Fruit fly (Drosophila melanogaster) whole organism, adult: Measurements from ENCODE around the gene CG43291.

Experiments
- CG11617 ChIP-seq: fragments of 200-800 bp; sonication (Bioruptor generic); optimal IDR thresholded peaks from 2 replicates; lab custom pipeline; 2017; ENCODE audit warnings: mild to moderate bottlenecking, missing biosample characterization, missing genetic modification reagents, missing genetic modification characterization
- CG12768 ChIP-seq: fragments of 200-800 bp; sonication (Bioruptor generic); optimal IDR thresholded peaks from 2 replicates; lab custom pipeline; 2017; ENCODE audit warnings: missing biosample characterization, missing genetic modification characterization, mild to moderate bottlenecking, moderate library complexity, missing genetic modification reagents
- CG14711 ChIP-seq: fragments of 200-800 bp; sonication (Bioruptor generic); optimal IDR thresholded peaks from 2 replicates; lab custom pipeline; 2018; ENCODE audit warnings: missing biosample characterization, mild to moderate bottlenecking, missing genetic modification characterization, moderate library complexity
- CG1620 ChIP-seq: fragments of 200-800 bp; sonication (Bioruptor generic); optimal IDR thresholded peaks from 2 replicates; lab custom pipeline; 2016; ENCODE audit warnings: missing biosample characterization, missing genetic modification characterization
- CG33017 ChIP-seq: fragments of 200-800 bp; sonication (Bioruptor generic); optimal IDR thresholded peaks from 2 replicates; lab custom pipeline; 2018; ENCODE audit warnings: missing biosample characterization, mild to moderate bottlenecking, missing genetic modification characterization, moderate library complexity
- CG5204 ChIP-seq: fragments of 200-800 bp; sonication (Bioruptor generic); optimal IDR thresholded peaks from 2 replicates; lab custom pipeline; 2016; ENCODE audit warnings: missing biosample characterization, missing genetic modification characterization
- CG7045 ChIP-seq: fragments of 200-800 bp; sonication (Bioruptor generic); optimal IDR thresholded peaks from 2 replicates; lab custom pipeline; 2017; ENCODE audit warnings: missing biosample characterization, mild to moderate bottlenecking, missing genetic modification characterization
- CG7101 ChIP-seq: fragments of 200-800 bp; sonication (Bioruptor generic); optimal IDR thresholded peaks from 2 replicates; lab custom pipeline; 2018; ENCODE audit warnings: missing biosample characterization, mild to moderate bottlenecking, missing genetic modification characterization, moderate library complexity
- Clk ChIP-seq: fragments of 200-800 bp; sonication (Bioruptor generic); optimal IDR thresholded peaks from 2 replicates; lab custom pipeline; 2017; ENCODE audit warnings: missing biosample characterization, missing genetic modification characterization
- Crg-1 ChIP-seq: fragments of 200-800 bp; sonication (Bioruptor generic); optimal IDR thresholded peaks from 2 replicates; lab custom pipeline; 2016; ENCODE audit warnings: missing biosample characterization, missing genetic modification characterization
- Mnt ChIP-seq: fragments of 200-800 bp; sonication (Bioruptor generic); optimal IDR thresholded peaks from 2 replicates; lab custom pipeline; 2016; ENCODE audit warnings: missing biosample characterization, mild to moderate bottlenecking, missing genetic modification characterization
- bab1 ChIP-seq: fragments of 200-800 bp; sonication (Bioruptor generic); optimal IDR thresholded peaks from 3 replicates; lab custom pipeline; 2019; ENCODE audit warnings: missing biosample characterization, mild to moderate bottlenecking, missing genetic modification characterization, moderate library complexity
- cic ChIP-seq: fragments of 200-800 bp; sonication (Bioruptor generic); optimal IDR thresholded peaks from 2 replicates; lab custom pipeline; 2017; ENCODE audit warnings: missing biosample characterization, mild to moderate bottlenecking, missing genetic modification characterization, moderate library complexity
- cnc ChIP-seq, 2 experiments: fragments of >200 bp; optimal IDR thresholded peaks; 2 replicates each; lab custom pipeline; 2017
- kay ChIP-seq: fragments of 200-800 bp; sonication (Bioruptor generic); peaks from one replicate; lab custom pipeline; 2016; ENCODE audit warnings: missing biosample characterization, missing genetic modification characterization, borderline replicate concordance
- ovo ChIP-seq: fragments of 200-800 bp; sonication (Bioruptor generic); optimal IDR thresholded peaks from 2 replicates; lab custom pipeline; 2016; ENCODE audit warnings: missing biosample characterization, missing genetic modification characterization
- pad ChIP-seq: fragments of 200-800 bp; sonication (Bioruptor generic); optimal IDR thresholded peaks from 3 replicates; lab custom pipeline; 2017; ENCODE audit warnings: missing biosample characterization, missing genetic modification characterization, mild to moderate bottlenecking, moderate library complexity, missing genetic modification reagents
- tj ChIP-seq: fragments of 200-800 bp; sonication (Bioruptor generic); optimal IDR thresholded peaks from 3 replicates; lab custom pipeline; 2017; ENCODE audit warnings: missing biosample characterization, mild to moderate bottlenecking, missing genetic modification characterization, moderate library complexity
- toe ChIP-seq: fragments of 200-800 bp; sonication (Bioruptor generic); optimal IDR thresholded peaks from 2 replicates; lab custom pipeline; 2016; ENCODE audit warnings: missing biosample characterization, missing genetic modification characterization

The CG43291 gene

dm6 chr3R:14275519-14276172 is 31.2 kb upstream of the CG43291 start:
- no peak for TF ChIP-seq ovo
- TF ChIP-seq kay (GFP tag; lab: Kevin White, UChicago) = no peak
- TF ChIP-seq CG11617 (GFP tag; lab: Kevin White, UChicago) = no peak
- TF ChIP-seq CG7045 (GFP tag; lab: Kevin White, UChicago) = no peak
- no peak for TF ChIP-seq CG5204 (GFP tag; lab: Kevin White, UChicago)
- TF ChIP-seq CG14711 = no peak
- TF ChIP-seq pad (GFP tag; lab: Kevin White, UChicago) = no peak
- TF ChIP-seq CG7101 (tag; lab: Kevin White, UChicago) = no peak
- TF ChIP-seq Crg-1 (GFP tag; lab: Kevin White, UChicago) = no peak
- no peak for TF ChIP-seq toe (GFP tag; lab: Kevin White, UChicago)
- TF ChIP-seq tj = no peak
- TF ChIP-seq CG1620 (GFP tag; lab: Kevin White, UChicago) = no peak

- TF ChIP-seq CG5204 (GFP tag; lab: Kevin White, UChicago) (no peak), kay (GFP tag; lab: Kevin White, UChicago) (no peak), bab1 (GFP tag; lab: Kevin White, UChicago) (no peak), CG7101 (tag; lab: Kevin White, UChicago) (no peak), CG1620 (GFP tag; lab: Kevin White, UChicago) (no peak), toe (GFP tag; lab: Kevin White, UChicago) (no peak), CG12768 (GFP tag; lab: Kevin White, UChicago) (no peak), ovo (no peak), CG11617 (GFP tag; lab: Kevin White, UChicago) (no peak), pad (GFP tag; lab: Kevin White, UChicago) (no peak), tj (no peak), cic (GFP tag; lab: Kevin White, UChicago) (no peak), Clk (GFP tag; lab: Kevin White, UChicago) (no peak), Mnt (GFP tag; lab: Kevin White, UChicago) (no peak), CG33017 (tag; lab: Kevin White, UChicago) (no peak), cnc (optimal IDR thresholded peaks at IDR 0.05; lab: Kevin White, UChicago) (no peak), Crg-1 (GFP tag; lab: Kevin White, UChicago) (no peak), CG7045 (GFP tag; lab: Kevin White, UChicago) (no peak)
Observed at dm6 chr3R:14262087-14262486, 17.6 kb upstream of the CG43291 start, which contains the start of the genes CG14839 and CG14841. Gene CG14839, plus strand, starts transcription at chr3R:14262387. Gene CG14841, minus strand, starts transcription at chr3R:14262418.

DNA sequence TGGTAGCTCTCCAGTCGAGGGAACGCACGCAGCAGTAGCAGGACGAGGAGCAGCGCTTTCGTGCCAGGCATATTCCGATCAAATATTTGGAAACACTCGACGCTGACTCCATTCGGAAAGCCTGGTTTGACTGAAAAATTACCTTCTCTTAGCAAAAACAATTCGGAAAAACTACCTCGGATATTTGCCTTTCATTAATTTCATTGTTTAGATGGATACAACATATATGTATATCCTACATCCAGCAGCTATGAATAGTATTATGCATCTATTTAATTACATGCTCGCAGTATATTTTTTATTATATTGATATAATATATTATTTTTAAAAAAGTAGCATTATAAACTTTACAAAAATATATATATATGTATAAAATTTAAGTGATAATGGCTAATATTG is 16.6 kb upstream of the CG43291 start, which contains the start of gene CG14840:
TSS of gene CG14840 (minus strand) at position 101 of the 400 bp plus-strand sequence.
- TF ChIP-seq CG33017 (tag; lab: Kevin White, UChicago) (no peak), CG12768 (GFP tag; lab: Kevin White, UChicago) (no peak), tj (no peak), CG14711 (no peak), cnc (optimal IDR thresholded peaks at IDR 0.05; lab: Kevin White, UChicago) (no peak), pad (GFP tag; lab: Kevin White, UChicago) (no peak), toe (GFP tag; lab: Kevin White, UChicago) (no peak), Mnt (GFP tag; lab: Kevin White, UChicago) (no peak), kay (GFP tag; lab: Kevin White, UChicago) (no peak), CG11617 (GFP tag; lab: Kevin White, UChicago) (no peak), ovo (no peak), Crg-1 (GFP tag; lab: Kevin White, UChicago) (no peak), CG7045 (GFP tag; lab: Kevin White, UChicago) (no peak), CG5204 (GFP tag; lab: Kevin White, UChicago) (no peak)

DNA sequence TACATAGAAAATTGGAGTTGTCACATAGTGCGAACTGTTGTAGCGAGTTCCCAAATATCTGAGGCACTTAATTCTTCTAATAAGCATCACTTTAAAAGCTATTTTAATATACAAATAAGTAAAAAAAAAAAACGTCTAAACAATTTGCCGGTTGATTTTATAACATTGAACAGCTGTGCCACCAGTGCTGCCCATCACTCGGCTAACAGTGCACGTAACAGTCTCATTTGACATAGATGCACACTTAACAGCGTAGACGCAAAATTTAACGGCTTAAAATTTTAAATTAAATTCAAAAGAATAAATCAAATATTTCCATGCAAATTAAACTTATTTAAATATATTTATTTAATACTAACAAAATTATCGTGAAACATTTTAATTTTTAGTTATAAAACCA is 15.3 kb upstream of the CG43291 start, which contains the start of gene MetRS-m:
TSS of gene MetRS-m (minus strand) at position 171 of the 400 bp plus-strand sequence.
- peak; percentile 27 for TF ChIP-seq kay (GFP tag; lab: Kevin White, UChicago)
- TF ChIP-seq toe (GFP tag; lab: Kevin White, UChicago) = no peak

- TF ChIP-seq CG5204 (GFP tag; lab: Kevin White, UChicago) (no peak), CG33017 (tag; lab: Kevin White, UChicago) (no peak), ovo (no peak), CG14711 (no peak), kay (GFP tag; lab: Kevin White, UChicago) (no peak), CG11617 (GFP tag; lab: Kevin White, UChicago) (no peak), CG7101 (tag; lab: Kevin White, UChicago) (no peak), cic (GFP tag; lab: Kevin White, UChicago) (no peak)
Observed at dm6 chr3R:14255808-14256207, 11.3 kb upstream of the CG43291 start, which contains the start of gene CG43179. Gene CG43179, plus strand, starts transcription at chr3R:14256108.

dm6 chr3R:14245371-14245770 is 894 bp upstream of the CG43291 start, which contains the start of gene CG9616:
Gene CG9616, minus strand, starts transcription at chr3R:14245471.
- TF ChIP-seq CG1620 (GFP tag; lab: Kevin White, UChicago) = no peak
- TF ChIP-seq ovo = no peak
- no peak for TF ChIP-seq cnc (optimal IDR thresholded peaks at IDR 0.05; lab: Kevin White, UChicago)
- TF ChIP-seq CG7101 (tag; lab: Kevin White, UChicago) = no peak
- no peak for TF ChIP-seq Crg-1 (GFP tag; lab: Kevin White, UChicago)
- TF ChIP-seq CG5204 (GFP tag; lab: Kevin White, UChicago) = no peak
- TF ChIP-seq CG11617 (GFP tag; lab: Kevin White, UChicago) = no peak
- no peak for TF ChIP-seq CG7045 (GFP tag; lab: Kevin White, UChicago)
- TF ChIP-seq pad (GFP tag; lab: Kevin White, UChicago) = no peak
- TF ChIP-seq toe (GFP tag; lab: Kevin White, UChicago) = no peak
- TF ChIP-seq Clk (GFP tag; lab: Kevin White, UChicago) = no peak
- TF ChIP-seq bab1 (GFP tag; lab: Kevin White, UChicago) = no peak
- no peak for TF ChIP-seq CG14711
- TF ChIP-seq cic (GFP tag; lab: Kevin White, UChicago) = no peak
